Worm (Caenorhabditis elegans) whole organism, L1 larva: ENCODE measurements around the gene atp-5.

Source experiments
- C34B4.2 ChIP-seq: sonication (generic microtip); optimal IDR thresholded peaks from 2 replicates; lab custom pipeline; 2017; ENCODE audit warnings: mild to moderate bottlenecking, missing genetic modification characterization, missing compliant biosample characterization
- Y116A8C.19 ChIP-seq: sonication (generic microtip); optimal IDR thresholded peaks from 2 replicates; lab custom pipeline; 2016; ENCODE audit warnings: missing compliant biosample characterization, missing genetic modification characterization, borderline replicate concordance
- aha-1 ChIP-seq: fragments of 150-350 bp; optimal IDR thresholded peaks from 2 replicates; lab custom pipeline; 2014; ENCODE audit warnings: missing biosample characterization, missing genetic modification characterization
- alr-1 ChIP-seq: fragments of 200-800 bp; sonication (Bioruptor generic); optimal IDR thresholded peaks from 2 replicates; lab custom pipeline; 2018; ENCODE audit warnings: borderline replicate concordance, mild to moderate bottlenecking, missing genetic modification characterization, missing compliant biosample characterization
- ama-1 ChIP-seq: fragments of 150-350 bp; optimal IDR thresholded peaks from 2 replicates; lab custom pipeline; 2014
- blmp-1 ChIP-seq: fragments of 150-350 bp; optimal IDR thresholded peaks from 2 replicates; lab custom pipeline; 2014; ENCODE audit warnings: missing biosample characterization, missing genetic modification characterization
- ceh-63 ChIP-seq: fragments of 200-800 bp; sonication (Bioruptor generic); optimal IDR thresholded peaks from 2 replicates; lab custom pipeline; 2018; ENCODE audit warnings: mild to moderate bottlenecking, missing genetic modification characterization, missing compliant biosample characterization
- ceh-82 ChIP-seq, 3 experiments: fragments of 150-350 bp in 1 of 3; sonication (generic microtip) in 2 of 3; optimal IDR thresholded peaks; 2 replicates each; lab custom pipeline; 2014 to 2017; ENCODE audit warnings: missing biosample characterization in 3 of 3, missing genetic modification characterization in 3 of 3
- ceh-88 ChIP-seq: fragments of 200-800 bp; sonication (Bioruptor generic); IDR thresholded peaks from 2 replicates; pipeline ENCODE4 v1.3.6; 2022; ENCODE audit warnings: missing genetic modification characterization, missing compliant biosample characterization
- ceh-90 ChIP-seq: sonication (generic microtip); optimal IDR thresholded peaks from 2 replicates; lab custom pipeline; 2016; ENCODE audit warnings: missing genetic modification characterization, missing compliant biosample characterization
- ces-1 ChIP-seq: fragments of 150-350 bp; optimal IDR thresholded peaks from 2 replicates; lab custom pipeline; 2014; ENCODE audit warnings: missing biosample characterization, missing genetic modification reagents, missing genetic modification characterization
- efl-1 ChIP-seq, 4 experiments: fragments of 150-350 bp; optimal IDR thresholded peaks in 3 of 4; peaks in 1 of 4; 1 replicate in 1 of 4; 2 replicates in 3 of 4; lab custom pipeline; 2014; ENCODE audit warnings: missing biosample characterization in 2 of 4, missing genetic modification characterization in 2 of 4, missing genetic modification reagents in 2 of 4
- efl-3 ChIP-seq: fragments of 200-800 bp; sonication (Bioruptor generic); optimal IDR thresholded peaks from 2 replicates; lab custom pipeline; 2018; ENCODE audit warnings: mild to moderate bottlenecking, missing genetic modification characterization, missing compliant biosample characterization
- egl-13 ChIP-seq: sonication (generic microtip); optimal IDR thresholded peaks from 2 replicates; lab custom pipeline; 2016; ENCODE audit warnings: missing genotype, missing genetic modification reagents, missing genetic modification characterization, missing compliant biosample characterization
- elt-3 ChIP-seq, 6 experiments: fragments of 150-350 bp in 1 of 6; sonication (generic microtip); optimal IDR thresholded peaks; 2 replicates each; lab custom pipeline; 2017 to 2018; ENCODE audit warnings: missing biosample characterization in 6 of 6, missing genetic modification characterization in 6 of 6, inconsistent platforms in 1 of 6
- ets-5 ChIP-seq: fragments of 200-800 bp; sonication (Bioruptor generic); IDR thresholded peaks from 2 replicates; pipeline ENCODE4 v1.3.6; 2022; ENCODE audit warnings: missing genetic modification characterization, missing compliant biosample characterization
- fkh-4 ChIP-seq: sonication (generic microtip); optimal IDR thresholded peaks from 2 replicates; lab custom pipeline; 2016; ENCODE audit warnings: missing compliant biosample characterization, missing genetic modification characterization, borderline replicate concordance
- fkh-8 ChIP-seq: sonication (generic microtip); optimal IDR thresholded peaks from 2 replicates; lab custom pipeline; 2016; ENCODE audit warnings: mild to moderate bottlenecking, missing genetic modification characterization, missing compliant biosample characterization
- fos-1 ChIP-seq: fragments of 150-350 bp; optimal IDR thresholded peaks from 2 replicates; lab custom pipeline; 2014; ENCODE audit warnings: missing biosample characterization, missing genetic modification characterization
- grh-1 ChIP-seq: fragments of 200-800 bp; sonication (Bioruptor generic); IDR thresholded peaks from 2 replicates; pipeline ENCODE4 v1.3.6; 2022; ENCODE audit warnings: missing genetic modification reagents, missing genetic modification characterization, missing compliant biosample characterization
- hlh-17 ChIP-seq: fragments of 200-800 bp; sonication (Bioruptor generic); optimal IDR thresholded peaks from 2 replicates; lab custom pipeline; 2018; ENCODE audit warnings: missing genetic modification characterization, mild to moderate bottlenecking, missing compliant biosample characterization, moderate library complexity, borderline replicate concordance
- irx-1 ChIP-seq: sonication (generic microtip); optimal IDR thresholded peaks from 2 replicates; lab custom pipeline; 2016; ENCODE audit warnings: missing genetic modification characterization, missing compliant biosample characterization
- jun-1 ChIP-seq: fragments of 150-350 bp; optimal IDR thresholded peaks from 2 replicates; lab custom pipeline; 2014; ENCODE audit warnings: missing biosample characterization, missing genetic modification reagents, missing genetic modification characterization
- lin-14 ChIP-seq: fragments of 200-800 bp; sonication (Bioruptor generic); optimal IDR thresholded peaks from 2 replicates; lab custom pipeline; 2018; ENCODE audit warnings: mild to moderate bottlenecking, missing genetic modification characterization, moderate library complexity, missing compliant biosample characterization
- lin-35 ChIP-seq, 2 experiments: fragments of 150-350 bp; optimal IDR thresholded peaks; 2 replicates each; lab custom pipeline; 2014; ENCODE audit warnings: missing biosample characterization in 2 of 2, missing genetic modification characterization in 2 of 2, missing genetic modification reagents in 2 of 2
- lin-39 ChIP-seq: fragments of 150-350 bp; optimal IDR thresholded peaks from 2 replicates; lab custom pipeline; 2014; ENCODE audit warnings: missing biosample characterization, missing genetic modification reagents, missing genetic modification characterization
- lsy-2 ChIP-seq, 2 experiments: fragments of 150-350 bp; optimal IDR thresholded peaks; 2 replicates each; lab custom pipeline; 2014; ENCODE audit warnings: missing biosample characterization in 2 of 2, missing genetic modification characterization in 2 of 2
- mab-9 ChIP-seq: fragments of 200-800 bp; sonication (Bioruptor generic); IDR thresholded peaks from 2 replicates; pipeline ENCODE4 v1.3.6; 2022; ENCODE audit warnings: missing genetic modification reagents, missing genetic modification characterization, missing compliant biosample characterization
- mep-1 ChIP-seq: fragments of 150-350 bp; optimal IDR thresholded peaks from 2 replicates; lab custom pipeline; 2014; ENCODE audit warnings: missing biosample characterization, missing genetic modification characterization
- nhr-12 ChIP-seq: sonication (generic microtip); optimal IDR thresholded peaks from 2 replicates; lab custom pipeline; 2017; ENCODE audit warnings: missing biosample characterization, missing genetic modification characterization
- nhr-20 ChIP-seq: sonication (generic microtip); optimal IDR thresholded peaks from 2 replicates; lab custom pipeline; 2016; ENCODE audit warnings: mild to moderate bottlenecking, missing genetic modification characterization, missing compliant biosample characterization
- nhr-237 ChIP-seq: fragments of 150-350 bp; optimal IDR thresholded peaks from 2 replicates; lab custom pipeline; 2014; ENCODE audit warnings: missing biosample characterization, missing genetic modification characterization
- nhr-76 ChIP-seq: sonication (generic microtip); optimal IDR thresholded peaks from 2 replicates; lab custom pipeline; 2017; ENCODE audit warnings: missing biosample characterization, missing genetic modification characterization
- nhr-77 ChIP-seq: fragments of 150-350 bp; optimal IDR thresholded peaks from 2 replicates; lab custom pipeline; 2014; ENCODE audit warnings: missing biosample characterization, missing genetic modification characterization
- nhr-85 ChIP-seq: sonication (generic microtip); peaks from one replicate; lab custom pipeline; 2016; ENCODE audit warnings: missing genetic modification characterization, inconsistent platforms, missing compliant biosample characterization
- nhr-90 ChIP-seq: sonication (generic microtip); optimal IDR thresholded peaks from 2 replicates; lab custom pipeline; 2016; ENCODE audit warnings: mild to moderate bottlenecking, missing genetic modification characterization, missing compliant biosample characterization; ENCODE audit not compliant: poor library complexity
- pag-3 ChIP-seq: sonication (generic microtip); optimal IDR thresholded peaks from 2 replicates; lab custom pipeline; 2017; ENCODE audit warnings: missing genetic modification characterization, mild to moderate bottlenecking, missing compliant biosample characterization, antibody characterized with exemption, borderline replicate concordance; ENCODE audit not compliant: insufficient read depth
- pax-3 ChIP-seq: fragments of 200-800 bp; sonication (Bioruptor generic); optimal IDR thresholded peaks from 2 replicates; lab custom pipeline; 2018; ENCODE audit warnings: mild to moderate bottlenecking, missing genetic modification characterization, moderate library complexity, missing compliant biosample characterization
- pqm-1 ChIP-seq: sonication (generic microtip); optimal IDR thresholded peaks from 3 replicates; lab custom pipeline; 2017; ENCODE audit warnings: missing biosample characterization, missing genetic modification characterization
- rnt-1 ChIP-seq: sonication (generic microtip); optimal IDR thresholded peaks from 2 replicates; lab custom pipeline; 2016; ENCODE audit warnings: mild to moderate bottlenecking, missing genetic modification characterization, moderate library complexity, missing compliant biosample characterization
- skn-1 ChIP-seq: fragments of 150-350 bp; optimal IDR thresholded peaks from 2 replicates; lab custom pipeline; 2014; ENCODE audit warnings: missing biosample characterization, missing genetic modification characterization
- snu-23 ChIP-seq: sonication (generic microtip); optimal IDR thresholded peaks from 2 replicates; lab custom pipeline; 2016; ENCODE audit warnings: missing genetic modification characterization, missing compliant biosample characterization
- sox-4 ChIP-seq: sonication (generic microtip); optimal IDR thresholded peaks from 2 replicates; lab custom pipeline; 2016; ENCODE audit warnings: missing genetic modification characterization, missing compliant biosample characterization
- sptf-1 ChIP-seq: fragments of 150-350 bp; optimal IDR thresholded peaks from 2 replicates; lab custom pipeline; 2014; ENCODE audit warnings: missing biosample characterization, missing genetic modification characterization
- sup-37 ChIP-seq: fragments of 200-800 bp; sonication (Bioruptor generic); optimal IDR thresholded peaks from 2 replicates; lab custom pipeline; 2018; ENCODE audit warnings: mild to moderate bottlenecking, missing genetic modification characterization, missing compliant biosample characterization
- tlp-1 ChIP-seq: fragments of 150-350 bp; optimal IDR thresholded peaks from 2 replicates; lab custom pipeline; 2014; ENCODE audit warnings: missing biosample characterization, missing genetic modification characterization
- unc-30 ChIP-seq: sonication (generic microtip); optimal IDR thresholded peaks from 2 replicates; lab custom pipeline; 2017; ENCODE audit warnings: missing biosample characterization, missing genetic modification characterization
- unc-62 ChIP-seq: fragments of 150-350 bp; optimal IDR thresholded peaks from 2 replicates; lab custom pipeline; 2014; ENCODE audit warnings: missing biosample characterization, missing genetic modification reagents, missing genetic modification characterization
- unc-86 ChIP-seq: sonication (generic microtip); optimal IDR thresholded peaks from 2 replicates; lab custom pipeline; 2016; ENCODE audit warnings: missing genetic modification characterization, missing compliant biosample characterization
- unc-98 ChIP-seq: fragments of 200-800 bp; sonication (Bioruptor generic); IDR thresholded peaks from 2 replicates; pipeline ENCODE4 v1.3.6; 2022; ENCODE audit warnings: missing genetic modification characterization, missing compliant biosample characterization
- vab-15 ChIP-seq: sonication (generic microtip); optimal IDR thresholded peaks from 2 replicates; lab custom pipeline; 2017; ENCODE audit warnings: missing genotype, mild to moderate bottlenecking, missing genetic modification characterization, missing compliant biosample characterization
- zag-1 ChIP-seq: fragments of 150-350 bp; optimal IDR thresholded peaks from 2 replicates; lab custom pipeline; 2014; ENCODE audit warnings: missing biosample characterization, missing genetic modification characterization
- zip-4 ChIP-seq: fragments of 200-800 bp; sonication (Bioruptor generic); optimal IDR thresholded peaks from 2 replicates; lab custom pipeline; 2018; ENCODE audit warnings: mild to moderate bottlenecking, missing genetic modification characterization, moderate library complexity, missing compliant biosample characterization
- ztf-4 ChIP-seq: fragments of 150-350 bp; optimal IDR thresholded peaks from 2 replicates; lab custom pipeline; 2014; ENCODE audit warnings: missing biosample characterization, missing genetic modification characterization

The atp-5 gene

ce11 chrV:11094698-11095097 lies 29.0 kb downstream of the atp-5 start:
- TF ChIP-seq nhr-77 (no peak), lin-39 (no peak), vab-15 (tag; lab: Kevin White, UChicago) (no peak), snu-23 (no peak), tlp-1 (tag; lab: Kevin White, UChicago) (no peak), rnt-1 (no peak), unc-62 (no peak), aha-1 (tag; lab: Kevin White, UChicago) (no peak), mab-9 (GFP tag; lab: Robert Waterston, UW) (no peak), fos-1 (tag; lab: Kevin White, UChicago) (no peak), alr-1 (no peak), Y116A8C.19 (tag; lab: Kevin White, UChicago) (no peak), unc-86 (tag; lab: Kevin White, UChicago) (no peak), egl-13 (tag; lab: Kevin White, UChicago) (no peak), skn-1 (tag; lab: Kevin White, UChicago) (no peak), nhr-20 (tag; lab: Kevin White, UChicago) (peak; percentile 26), fkh-4 (tag; lab: Kevin White, UChicago) (no peak), ztf-4 (no peak), unc-98 (GFP tag; lab: Robert Waterston, UW) (no peak), lin-35 (GFP tag; optimal IDR thresholded peaks at IDR 0.05; lab: Kevin White, UChicago) (peak in 1 of 2 experiments; percentile 29), sup-37 (GFP tag; lab: Kevin White, UChicago) (no peak), elt-3 (tag; optimal IDR thresholded peaks at IDR 0.05; lab: Kevin White, UChicago) (peak in 1 of 6 experiments; percentile 28), fkh-8 (no peak), pqm-1 (tag; lab: Kevin White, UChicago) (no peak), lin-14 (GFP tag; lab: Kevin White, UChicago) (peak; percentile 57), pag-3 (tag; lab: Kevin White, UChicago) (no peak), irx-1 (tag; lab: Kevin White, UChicago) (no peak), zag-1 (no peak), efl-1 (optimal IDR thresholded peaks at IDR 0.05; lab: Kevin White, UChicago) (no peak), efl-1 (GFP tag; optimal IDR thresholded peaks at IDR 0.05 in 1 of 2; lab: Kevin White, UChicago) (peak in 1 of 2 experiments; percentile 39), nhr-76 (tag; lab: Kevin White, UChicago) (no peak), ceh-82 (tag; optimal IDR thresholded peaks at IDR 0.05; lab: Kevin White, UChicago) (no peak), ama-1 (lab: Kevin White, UChicago) (no peak), ceh-63 (GFP tag; lab: Kevin White, UChicago) (no peak), mep-1 (tag; lab: Kevin White, UChicago) (no peak), unc-30 (tag; lab: Kevin White, UChicago) (no peak), ces-1 (no peak), zip-4 (GFP tag; lab: Kevin White, UChicago) (no peak), hlh-17 (GFP tag; lab: Kevin White, UChicago) (no peak), nhr-85 (tag; lab: Kevin White, UChicago) (peak; percentile 81), efl-3 (GFP tag; lab: Kevin White, UChicago) (no peak), pax-3 (tag; lab: Kevin White, UChicago) (no peak), blmp-1 (tag; lab: Kevin White, UChicago) (peak; percentile 19), sox-4 (tag; lab: Kevin White, UChicago) (no peak), nhr-90 (tag; lab: Kevin White, UChicago) (no peak), ceh-90 (tag; lab: Kevin White, UChicago) (no peak), sptf-1 (tag; lab: Kevin White, UChicago) (no peak), jun-1 (tag; lab: Kevin White, UChicago) (no peak), ceh-88 (no peak), lsy-2 (tag; optimal IDR thresholded peaks at IDR 0.05; lab: Kevin White, UChicago) (no peak), nhr-12 (tag; lab: Kevin White, UChicago) (no peak), ets-5 (GFP tag; lab: Robert Waterston, UW) (no peak), grh-1 (GFP tag; lab: Robert Waterston, UW) (no peak), C34B4.2 (no peak), nhr-237 (tag; lab: Kevin White, UChicago) (no peak)
